Fruit fly (Drosophila melanogaster) whole organism, embryonic: Measurements from ENCODE around the gene CG43295.
A peak's percentile ranks its signal among the peaks of the same experiment; 100 is the strongest.

Source experiments
- Atf-2 ChIP-seq: fragments of 200-800 bp; sonication (Bioruptor generic); optimal IDR thresholded peaks from 2 replicates; lab custom pipeline; 2016; ENCODE audit warnings: missing biosample characterization, missing genetic modification characterization
- BEAF-32 ChIP-seq: fragments of 200-800 bp; sonication (Bioruptor generic); optimal IDR thresholded peaks from 3 replicates; lab custom pipeline; 2017; ENCODE audit warnings: missing biosample characterization, missing genetic modification characterization, mild to moderate bottlenecking, moderate library complexity, missing genetic modification reagents
- CG10321 ChIP-seq: fragments of 200-800 bp; sonication (Bioruptor generic); IDR thresholded peaks from 2 replicates; pipeline ENCODE4 v1.3.6; 2022; ENCODE audit warnings: missing biosample characterization, missing genetic modification characterization
- CG12219 ChIP-seq: fragments of 200-800 bp; sonication (Bioruptor generic); optimal IDR thresholded peaks from 3 replicates; lab custom pipeline; 2018; ENCODE audit warnings: missing biosample characterization, mild to moderate bottlenecking, missing genetic modification characterization
- CG12659 ChIP-seq: fragments of 200-800 bp; sonication (Bioruptor generic); optimal IDR thresholded peaks from 3 replicates; lab custom pipeline; 2017; ENCODE audit warnings: mild to moderate bottlenecking, missing biosample characterization, missing genetic modification reagents, missing genetic modification characterization
- CG14710 ChIP-seq: fragments of 200-800 bp; sonication (Bioruptor generic); optimal IDR thresholded peaks from 3 replicates; lab custom pipeline; 2019; ENCODE audit warnings: missing biosample characterization, mild to moderate bottlenecking, missing genetic modification characterization, moderate library complexity
- CG15514 ChIP-seq: fragments of 200-800 bp; sonication (Bioruptor generic); optimal IDR thresholded peaks from 3 replicates; lab custom pipeline; 2017; ENCODE audit warnings: missing biosample characterization, missing genetic modification characterization, mild to moderate bottlenecking, moderate library complexity, missing genetic modification reagents
- CG18011 ChIP-seq: fragments of 200-800 bp; sonication (Bioruptor generic); optimal IDR thresholded peaks from 2 replicates; lab custom pipeline; 2017; ENCODE audit warnings: missing biosample characterization, missing genetic modification characterization, mild to moderate bottlenecking, moderate library complexity, missing genotype
- CG2116 ChIP-seq: fragments of 200-800 bp; sonication (Bioruptor generic); optimal IDR thresholded peaks from 3 replicates; lab custom pipeline; 2018; ENCODE audit warnings: missing biosample characterization, mild to moderate bottlenecking, missing genetic modification characterization
- CG34224 ChIP-seq: fragments of 200-800 bp; sonication (Bioruptor generic); IDR thresholded peaks from 3 replicates; pipeline ENCODE4 v1.3.6; 2022; ENCODE audit warnings: missing biosample characterization, missing genetic modification characterization; ENCODE audit not compliant: partially characterized antibody
- CG34376 ChIP-seq: fragments of 200-800 bp; sonication (Bioruptor generic); optimal IDR thresholded peaks from 2 replicates; lab custom pipeline; 2018; ENCODE audit warnings: missing biosample characterization, mild to moderate bottlenecking, missing genetic modification characterization
- CG34422 ChIP-seq: fragments of 200-800 bp; sonication (Bioruptor generic); IDR thresholded peaks from 3 replicates; pipeline ENCODE4 v1.3.6; 2022; ENCODE audit warnings: missing biosample characterization, missing genetic modification characterization
- CG4617 ChIP-seq: fragments of 200-800 bp; sonication (Bioruptor generic); optimal IDR thresholded peaks from 3 replicates; lab custom pipeline; 2016; ENCODE audit warnings: missing biosample characterization, missing genetic modification characterization, borderline replicate concordance
- CG6683 ChIP-seq: fragments of 200-800 bp; sonication (Bioruptor generic); optimal IDR thresholded peaks from 2 replicates; lab custom pipeline; 2017; ENCODE audit warnings: missing biosample characterization, mild to moderate bottlenecking, missing genetic modification characterization, missing genetic modification reagents
- CG9437 ChIP-seq: fragments of 200-800 bp; sonication (Bioruptor generic); optimal IDR thresholded peaks from 2 replicates; lab custom pipeline; 2018; ENCODE audit warnings: missing biosample characterization, mild to moderate bottlenecking, missing genetic modification characterization
- CG9609 ChIP-seq: fragments of 200-800 bp; sonication (Bioruptor generic); optimal IDR thresholded peaks from 3 replicates; lab custom pipeline; 2016; ENCODE audit warnings: missing biosample characterization, missing genetic modification characterization
- Dll ChIP-seq: fragments of 200-800 bp; sonication (Bioruptor generic); IDR thresholded peaks from 4 replicates; pipeline ENCODE4 v1.3.6; 2022; ENCODE audit warnings: missing biosample characterization, missing genetic modification characterization; ENCODE audit not compliant: partially characterized antibody
- Dp ChIP-seq: fragments of 200-800 bp; sonication (Bioruptor generic); optimal IDR thresholded peaks from 2 replicates; lab custom pipeline; 2018; ENCODE audit warnings: missing biosample characterization, mild to moderate bottlenecking, missing genetic modification characterization, moderate library complexity
- Dref ChIP-seq: fragments of 200-800 bp; sonication (Bioruptor generic); IDR thresholded peaks from 2 replicates; pipeline ENCODE4 v1.3.6; 2022; ENCODE audit warnings: missing biosample characterization, missing genetic modification characterization
- E2f2 ChIP-seq: fragments of 200-800 bp; sonication (Bioruptor generic); IDR thresholded peaks from 2 replicates; pipeline ENCODE4 v1.3.6; 2022; ENCODE audit warnings: missing biosample characterization, missing genetic modification characterization
- Fer1 ChIP-seq: fragments of 200-800 bp; sonication (Bioruptor generic); optimal IDR thresholded peaks from 2 replicates; lab custom pipeline; 2017; ENCODE audit warnings: missing biosample characterization, mild to moderate bottlenecking, missing genetic modification characterization
- Gug ChIP-seq: fragments of 200-800 bp; sonication (Bioruptor generic); IDR thresholded peaks from 4 replicates; pipeline ENCODE4 v1.3.6; 2022; ENCODE audit warnings: missing biosample characterization, missing genetic modification characterization
- Lhr ChIP-seq: fragments of 200-800 bp; sonication (Bioruptor generic); optimal IDR thresholded peaks from 3 replicates; lab custom pipeline; 2017; ENCODE audit warnings: mild to moderate bottlenecking, missing biosample characterization, missing genetic modification reagents, missing genetic modification characterization
- MESR4 ChIP-seq: fragments of 200-800 bp; sonication (Bioruptor generic); optimal IDR thresholded peaks from 2 replicates; lab custom pipeline; 2018; ENCODE audit warnings: missing biosample characterization, mild to moderate bottlenecking, missing genetic modification characterization, moderate library complexity
- Med ChIP-seq: fragments of 200-800 bp; sonication (Bioruptor generic); peaks from one replicate; lab custom pipeline; 2016; ENCODE audit warnings: missing biosample characterization, missing genetic modification characterization, mild to moderate bottlenecking, inconsistent platforms, moderate library complexity
- NC2α ChIP-seq: fragments of 200-800 bp; sonication (Bioruptor generic); optimal IDR thresholded peaks from 2 replicates; lab custom pipeline; 2016; ENCODE audit warnings: missing biosample characterization, missing genetic modification characterization
- NFAT ChIP-seq: fragments of 200-800 bp; sonication (Bioruptor generic); IDR thresholded peaks from 2 replicates; pipeline ENCODE4 v1.3.6; 2022; ENCODE audit warnings: missing biosample characterization, missing genetic modification characterization
- Opbp ChIP-seq: fragments of 200-800 bp; sonication (Bioruptor generic); IDR thresholded peaks from 3 replicates; pipeline ENCODE4 v1.3.6; 2022; ENCODE audit warnings: missing biosample characterization, missing genetic modification characterization; ENCODE audit not compliant: partially characterized antibody
- Sin3A ChIP-seq: fragments of >200 bp; optimal IDR thresholded peaks from 2 replicates; lab custom pipeline; 2018
- Stat92E ChIP-seq, 3 experiments: fragments of >200 bp in 2 of 3; fragments of 200-800 bp in 1 of 3; sonication (Bioruptor generic) in 1 of 3; optimal IDR thresholded peaks; 2 replicates each; lab custom pipeline; 2017 to 2019; ENCODE audit warnings: missing biosample characterization in 3 of 3, missing genetic modification characterization in 3 of 3, mild to moderate bottlenecking in 1 of 3, moderate library complexity in 1 of 3
- aop ChIP-seq: fragments of 200-800 bp; sonication (Bioruptor generic); IDR thresholded peaks from 2 replicates; pipeline ENCODE4 v1.3.6; 2022; ENCODE audit warnings: missing biosample characterization, missing genetic modification characterization
- bsh ChIP-seq, 2 experiments: fragments of 200-800 bp; sonication (Bioruptor generic); optimal IDR thresholded peaks; 2 replicates each; lab custom pipeline; 2017 to 2018; ENCODE audit warnings: mild to moderate bottlenecking in 2 of 2, missing biosample characterization in 2 of 2, missing genetic modification characterization in 2 of 2, moderate library complexity in 1 of 2
- crol ChIP-seq: fragments of 200-800 bp; sonication (Bioruptor generic); IDR thresholded peaks from 2 replicates; pipeline ENCODE4 v1.3.6; 2022; ENCODE audit warnings: missing biosample characterization, missing genetic modification characterization
- crp ChIP-seq, 2 experiments: fragments of 200-800 bp; sonication (Bioruptor generic); optimal IDR thresholded peaks; 2 replicates in 1 of 2; 3 replicates in 1 of 2; lab custom pipeline; 2017; ENCODE audit warnings: missing biosample characterization in 2 of 2, missing genetic modification characterization in 2 of 2, mild to moderate bottlenecking in 1 of 2, moderate library complexity in 1 of 2
- eve ChIP-seq, 2 experiments: fragments of >200 bp; optimal IDR thresholded peaks; 2 replicates each; lab custom pipeline; 2017; ENCODE audit warnings: missing biosample characterization in 2 of 2, missing genetic modification characterization in 2 of 2
- gcm ChIP-seq: fragments of 200-800 bp; sonication (Bioruptor generic); optimal IDR thresholded peaks from 2 replicates; lab custom pipeline; 2019; ENCODE audit warnings: missing biosample characterization, mild to moderate bottlenecking, missing genetic modification characterization, moderate library complexity
- grau ChIP-seq: fragments of 200-800 bp; optimal IDR thresholded peaks from 3 replicates; lab custom pipeline; 2019; ENCODE audit warnings: missing biosample characterization, mild to moderate bottlenecking, missing genetic modification characterization, moderate library complexity
- gsb ChIP-seq: fragments of 200-800 bp; sonication (Bioruptor generic); IDR thresholded peaks from 2 replicates; pipeline ENCODE4 v1.3.6; 2022; ENCODE audit warnings: missing biosample characterization, missing genetic modification characterization
- insv ChIP-seq, 2 experiments: fragments of 200-800 bp; sonication (Bioruptor generic); optimal IDR thresholded peaks; 3 replicates each; lab custom pipeline; 2016 to 2018; ENCODE audit warnings: missing biosample characterization in 2 of 2, missing genetic modification characterization in 2 of 2
- knrl ChIP-seq: fragments of 200-800 bp; sonication (Bioruptor generic); IDR thresholded peaks from 3 replicates; pipeline ENCODE4 v1.3.6; 2022; ENCODE audit warnings: missing biosample characterization, missing genetic modification characterization; ENCODE audit not compliant: partially characterized antibody
- nom ChIP-seq: fragments of 200-800 bp; sonication (Bioruptor generic); optimal IDR thresholded peaks from 2 replicates; lab custom pipeline; 2017; ENCODE audit warnings: missing biosample characterization, missing genetic modification characterization, mild to moderate bottlenecking, moderate library complexity, missing genetic modification reagents
- phol ChIP-seq: fragments of 200-800 bp; sonication (Bioruptor generic); optimal IDR thresholded peaks from 3 replicates; lab custom pipeline; 2018; ENCODE audit warnings: missing biosample characterization, mild to moderate bottlenecking, missing genetic modification characterization, moderate library complexity
- pzg ChIP-seq: fragments of 200-800 bp; sonication (Bioruptor generic); optimal IDR thresholded peaks from 3 replicates; lab custom pipeline; 2018; ENCODE audit warnings: missing biosample characterization, mild to moderate bottlenecking, missing genetic modification characterization, moderate library complexity
- sens ChIP-seq: fragments of 200-800 bp; sonication (Bioruptor generic); peaks from one replicate; lab custom pipeline; 2016; ENCODE audit warnings: missing biosample characterization, missing genetic modification characterization
- sima ChIP-seq: fragments of 200-800 bp; sonication (Bioruptor generic); optimal IDR thresholded peaks from 2 replicates; lab custom pipeline; 2016; ENCODE audit warnings: missing biosample characterization, missing genetic modification characterization
- vvl ChIP-seq: fragments of 200-800 bp; sonication (Bioruptor generic); IDR thresholded peaks from 2 replicates; pipeline ENCODE4 v1.3.6; 2022; ENCODE audit warnings: missing biosample characterization, missing genetic modification characterization

Gene CG43295

dm6 chr3L:16100059-16100458 is 5.6 kb upstream of the CG43295 start, which contains the start of gene IleRS-m (continued):
- TF ChIP-seq E2f2, result peak; percentile 96
- TF ChIP-seq insv (GFP tag; optimal IDR thresholded peaks at IDR 0.05; lab: Kevin White, UChicago), result no peak
- TF ChIP-seq CG6683, result no peak
- no peak for TF ChIP-seq CG12219
- peak; percentile 39 for TF ChIP-seq pzg (GFP tag; lab: Kevin White, UChicago)
- TF ChIP-seq crp (GFP tag; optimal IDR thresholded peaks at IDR 0.05; lab: Kevin White, UChicago), result peak; percentile 53 to 89
- TF ChIP-seq Lhr (GFP tag; lab: Kevin White, UChicago), result no peak
- TF ChIP-seq sima, result no peak
- TF ChIP-seq NFAT (GFP tag; lab: Robert Waterston, UW), result no peak
- peak; percentile 98 for TF ChIP-seq CG9437
- TF ChIP-seq CG34224, result 0 out of 3 replicates have a peak, but pooled peaks have one; percentile 27
- no peak for TF ChIP-seq eve (GFP tag; optimal IDR thresholded peaks at IDR 0.05; lab: Kevin White, UChicago)
- peak; percentile 20 for TF ChIP-seq MESR4
- TF ChIP-seq aop, result no peak

dm6 chr3L:16112069-16112820 is 6.6 kb downstream of the CG43295 start, which contains the start of gene Zn72D:
Zn72D (minus strand) TSS chr3L:16112626.
- TF ChIP-seq MESR4 (peak; percentile 95), Dref (peak; percentile 49), CG4617 (GFP tag; lab: Kevin White, UChicago) (peak; percentile 64), Stat92E (GFP tag; optimal IDR thresholded peaks at IDR 0.05; lab: Kevin White, UChicago) (peak in 1 of 3 experiments; percentile 11), Sin3A (lab: Kevin White, UChicago) (peak; percentile 73), NC2α (no peak), Med (GFP tag; lab: Kevin White, UChicago) (peak; percentile 35), vvl (GFP tag; lab: Robert Waterston, UW) (0 out of 2 replicates have a peak, but pooled peaks have one; percentile 38), Lhr (GFP tag; lab: Kevin White, UChicago) (peak; percentile 6), knrl (GFP tag; lab: Robert Waterston, UW) (peak; percentile 29; the same call in 1 of the 3 replicates), Dp (GFP tag; lab: Kevin White, UChicago) (peak; percentile 8), sens (GFP tag; lab: Kevin White, UChicago) (peak; percentile 44), nom (peak; percentile 47), Dll (GFP tag; lab: Robert Waterston, UW) (peak; percentile 45; the same call in 1 of the 4 replicates), gsb (GFP tag; lab: Robert Waterston, UW) (no peak), bsh (GFP tag; optimal IDR thresholded peaks at IDR 0.05; lab: Kevin White, UChicago) (peak in 1 of 2 experiments; percentile 31), gcm (GFP tag; lab: Kevin White, UChicago) (no peak), phol (tag; lab: Kevin White, UChicago) (peak; percentile 1), CG15514 (GFP tag; lab: Kevin White, UChicago) (peak; percentile 21), CG10321 (no peak), CG12659 (peak; percentile 22), grau (tag; lab: Kevin White, UChicago) (peak; percentile 2), CG34376 (GFP tag; lab: Kevin White, UChicago) (peak; percentile 1), CG14710 (tag; lab: Kevin White, UChicago) (peak; percentile 28), Gug (GFP tag; lab: Robert Waterston, UW) (no peak), CG34422 (peak; percentile 33; the same call in 1 of the 3 replicates), crol (GFP tag; lab: Robert Waterston, UW) (0 out of 2 replicates have a peak, but pooled peaks have one; percentile 7), CG18011 (no peak), Fer1 (GFP tag; lab: Kevin White, UChicago) (peak; percentile 15), Opbp (GFP tag; lab: Robert Waterston, UW) (peak; percentile 6; the same call in 2 of the 3 replicates), Atf-2 (GFP tag; lab: Kevin White, UChicago) (no peak), CG9609 (GFP tag; lab: Kevin White, UChicago) (no peak), BEAF-32 (GFP tag; lab: Kevin White, UChicago) (peak; percentile 69), CG2116 (GFP tag; lab: Kevin White, UChicago) (peak; percentile 26), pzg (GFP tag; lab: Kevin White, UChicago) (peak; percentile 53)
